Fruit fly (Drosophila melanogaster) whole organism, embryonic: Measurements from ENCODE around the gene Csk.

ENCODE experiments used
- BtbVII ChIP-seq: fragments of 200-800 bp; sonication (Bioruptor generic); optimal IDR thresholded peaks from 3 replicates; lab custom pipeline; 2017; ENCODE audit warnings: missing biosample characterization, mild to moderate bottlenecking, missing genetic modification characterization
- CG10959 ChIP-seq: fragments of 200-800 bp; sonication (Bioruptor generic); IDR thresholded peaks from 2 replicates; pipeline ENCODE4 v1.3.6; 2022; ENCODE audit warnings: missing biosample characterization, missing genetic modification characterization
- CG11504 ChIP-seq: fragments of 200-800 bp; sonication (Bioruptor generic); optimal IDR thresholded peaks from 3 replicates; lab custom pipeline; 2019; ENCODE audit warnings: missing biosample characterization, mild to moderate bottlenecking, missing genetic modification characterization, moderate library complexity
- CG12104 ChIP-seq: fragments of 200-800 bp; sonication (Bioruptor generic); optimal IDR thresholded peaks from 3 replicates; lab custom pipeline; 2016; ENCODE audit warnings: missing biosample characterization, missing genetic modification characterization
- CG13775 ChIP-seq: fragments of 200-800 bp; sonication (Bioruptor generic); optimal IDR thresholded peaks from 3 replicates; lab custom pipeline; 2017; ENCODE audit warnings: missing biosample characterization, mild to moderate bottlenecking, missing genetic modification characterization
- CG15011 ChIP-seq: fragments of 200-800 bp; sonication (Bioruptor generic); optimal IDR thresholded peaks from 3 replicates; lab custom pipeline; 2018; ENCODE audit warnings: missing biosample characterization, mild to moderate bottlenecking, missing genetic modification characterization
- CG15269 ChIP-seq: fragments of 200-800 bp; sonication (Bioruptor generic); optimal IDR thresholded peaks from 2 replicates; lab custom pipeline; 2018; ENCODE audit warnings: missing biosample characterization, mild to moderate bottlenecking, missing genetic modification characterization, moderate library complexity
- CG16815 ChIP-seq: fragments of 200-800 bp; sonication (Bioruptor generic); optimal IDR thresholded peaks from 3 replicates; lab custom pipeline; 2017; ENCODE audit warnings: missing biosample characterization, mild to moderate bottlenecking, missing genetic modification characterization
- CG17385 ChIP-seq: fragments of 200-800 bp; sonication (Bioruptor generic); optimal IDR thresholded peaks from 3 replicates; lab custom pipeline; 2018; ENCODE audit warnings: missing biosample characterization, mild to moderate bottlenecking, missing genetic modification characterization
- CG17568 ChIP-seq: fragments of 200-800 bp; sonication (Bioruptor generic); optimal IDR thresholded peaks from 2 replicates; lab custom pipeline; 2018; ENCODE audit warnings: missing biosample characterization, mild to moderate bottlenecking, missing genetic modification characterization, moderate library complexity
- CG30403 ChIP-seq: fragments of 200-800 bp; sonication (Bioruptor generic); optimal IDR thresholded peaks from 3 replicates; lab custom pipeline; 2016; ENCODE audit warnings: missing biosample characterization, missing genetic modification characterization
- CG31224 ChIP-seq: fragments of 200-800 bp; sonication (Bioruptor generic); IDR thresholded peaks from 2 replicates; pipeline ENCODE4 v1.3.6; 2022; ENCODE audit warnings: missing biosample characterization, missing genetic modification characterization
- CG31441 ChIP-seq: fragments of 200-800 bp; sonication (Bioruptor generic); IDR thresholded peaks from 2 replicates; pipeline ENCODE4 v1.3.6; 2022; ENCODE audit warnings: missing biosample characterization, missing genetic modification characterization
- CG32767 ChIP-seq: fragments of 200-800 bp; sonication (Bioruptor generic); IDR thresholded peaks from 2 replicates; pipeline ENCODE4 v1.3.6; 2022; ENCODE audit warnings: missing biosample characterization, missing genetic modification characterization
- CG4820 ChIP-seq: fragments of 200-800 bp; sonication (Bioruptor generic); optimal IDR thresholded peaks from 3 replicates; lab custom pipeline; 2016; ENCODE audit warnings: missing biosample characterization, missing genetic modification characterization
- CG6765 ChIP-seq: fragments of 200-800 bp; sonication (Bioruptor generic); optimal IDR thresholded peaks from 3 replicates; lab custom pipeline; 2017; ENCODE audit warnings: missing biosample characterization, mild to moderate bottlenecking, missing genetic modification characterization
- CG6813 ChIP-seq: fragments of 200-800 bp; sonication (Bioruptor generic); optimal IDR thresholded peaks from 2 replicates; lab custom pipeline; 2017; ENCODE audit warnings: missing biosample characterization, missing genetic modification characterization, mild to moderate bottlenecking, moderate library complexity, missing genetic modification reagents
- CG7556 ChIP-seq: fragments of 200-800 bp; sonication (Bioruptor generic); optimal IDR thresholded peaks from 2 replicates; lab custom pipeline; 2017; ENCODE audit warnings: missing biosample characterization, mild to moderate bottlenecking, missing genetic modification characterization
- CG7745 ChIP-seq: fragments of 200-800 bp; sonication (Bioruptor generic); optimal IDR thresholded peaks from 2 replicates; lab custom pipeline; 2018; ENCODE audit warnings: missing biosample characterization, mild to moderate bottlenecking, missing genetic modification characterization, moderate library complexity
- CG8290 ChIP-seq, 3 experiments: fragments of 200-800 bp; sonication (Bioruptor generic); optimal IDR thresholded peaks; 2 replicates each; lab custom pipeline; 2016 to 2019; ENCODE audit warnings: missing biosample characterization in 3 of 3, missing genetic modification characterization in 3 of 3, mild to moderate bottlenecking in 2 of 3, moderate library complexity in 1 of 3
- CG9215 ChIP-seq: fragments of 200-800 bp; sonication (Bioruptor generic); IDR thresholded peaks from 2 replicates; pipeline ENCODE4 v1.3.6; 2022; ENCODE audit warnings: missing biosample characterization, missing genetic modification characterization
- Ets97D ChIP-seq: fragments of 200-800 bp; sonication (Bioruptor generic); optimal IDR thresholded peaks from 3 replicates; lab custom pipeline; 2016; ENCODE audit warnings: missing biosample characterization, missing genetic modification characterization
- HLH3B ChIP-seq: fragments of 200-800 bp; sonication (Bioruptor generic); IDR thresholded peaks from 2 replicates; pipeline ENCODE4 v1.3.6; 2022; ENCODE audit warnings: missing biosample characterization, missing genetic modification characterization
- HLH4C ChIP-seq: fragments of 200-800 bp; sonication (Bioruptor generic); IDR thresholded peaks from 3 replicates; pipeline ENCODE4 v1.3.6; 2022; ENCODE audit warnings: missing biosample characterization, missing genetic modification characterization; ENCODE audit not compliant: partially characterized antibody
- Hr3 ChIP-seq: fragments of 200-800 bp; sonication (Bioruptor generic); optimal IDR thresholded peaks from 3 replicates; lab custom pipeline; 2016; ENCODE audit warnings: missing biosample characterization, missing genetic modification characterization
- Lpt ChIP-seq: fragments of >200 bp; optimal IDR thresholded peaks from 2 replicates; lab custom pipeline; 2018; ENCODE audit warnings: missing biosample characterization, missing genetic modification characterization
- MBD-R2 ChIP-seq: fragments of 200-800 bp; sonication (Bioruptor generic); IDR thresholded peaks from 2 replicates; pipeline ENCODE4 v1.3.6; 2022; ENCODE audit warnings: missing biosample characterization, missing genetic modification characterization
- Meics ChIP-seq: fragments of 200-800 bp; sonication (Bioruptor generic); optimal IDR thresholded peaks from 2 replicates; lab custom pipeline; 2017; ENCODE audit warnings: missing biosample characterization, mild to moderate bottlenecking, missing genetic modification characterization
- PHDP ChIP-seq: fragments of 200-800 bp; sonication (Bioruptor generic); optimal IDR thresholded peaks from 3 replicates; lab custom pipeline; 2018; ENCODE audit warnings: missing biosample characterization, mild to moderate bottlenecking, missing genetic modification characterization, moderate library complexity
- Tbp ChIP-seq: fragments of >200 bp; optimal IDR thresholded peaks from 2 replicates; lab custom pipeline; 2018; ENCODE audit warnings: missing biosample characterization, missing genetic modification characterization
- Vsx1 ChIP-seq: fragments of 200-800 bp; sonication (Bioruptor generic); optimal IDR thresholded peaks from 2 replicates; lab custom pipeline; 2017; ENCODE audit warnings: missing biosample characterization, mild to moderate bottlenecking, missing genetic modification characterization, missing genetic modification reagents
- abd-A ChIP-seq: fragments of 200-800 bp; sonication (Bioruptor generic); optimal IDR thresholded peaks from 3 replicates; lab custom pipeline; 2019; ENCODE audit warnings: missing biosample characterization, mild to moderate bottlenecking, missing genetic modification characterization, moderate library complexity
- amos ChIP-seq: fragments of 200-800 bp; sonication (Bioruptor generic); IDR thresholded peaks from 2 replicates; pipeline ENCODE4 v1.3.6; 2022; ENCODE audit warnings: missing biosample characterization, missing genetic modification characterization; ENCODE audit not compliant: partially characterized antibody
- ap ChIP-seq: fragments of 200-800 bp; sonication (Bioruptor generic); IDR thresholded peaks from 2 replicates; pipeline ENCODE4 v1.3.6; 2022; ENCODE audit warnings: missing biosample characterization, missing genetic modification characterization
- ase ChIP-seq: fragments of 200-800 bp; sonication (Bioruptor generic); IDR thresholded peaks from 3 replicates; pipeline ENCODE4 v1.3.6; 2022; ENCODE audit warnings: missing biosample characterization, missing genetic modification characterization
- ato ChIP-seq: fragments of 200-800 bp; sonication (Bioruptor generic); IDR thresholded peaks from 2 replicates; pipeline ENCODE4 v1.3.6; 2022; ENCODE audit warnings: missing biosample characterization, missing genetic modification characterization; ENCODE audit not compliant: partially characterized antibody
- chm ChIP-seq: fragments of 200-800 bp; sonication (Bioruptor generic); IDR thresholded peaks from 2 replicates; pipeline ENCODE4 v1.3.6; 2022; ENCODE audit warnings: missing biosample characterization, missing genetic modification characterization
- ci ChIP-seq: fragments of 200-800 bp; sonication (Bioruptor generic); IDR thresholded peaks from 3 replicates; pipeline ENCODE4 v1.3.6; 2022; ENCODE audit warnings: missing biosample characterization, missing genetic modification characterization
- en ChIP-seq: fragments of 200-800 bp; sonication (Bioruptor generic); optimal IDR thresholded peaks from 2 replicates; lab custom pipeline; 2016; ENCODE audit warnings: missing biosample characterization, missing genetic modification characterization
- gfzf ChIP-seq: fragments of 200-800 bp; sonication (Bioruptor generic); optimal IDR thresholded peaks from 2 replicates; lab custom pipeline; 2016; ENCODE audit warnings: missing biosample characterization, mild to moderate bottlenecking, missing genetic modification characterization, moderate library complexity
- her ChIP-seq: fragments of 200-800 bp; sonication (Bioruptor generic); optimal IDR thresholded peaks from 2 replicates; lab custom pipeline; 2016; ENCODE audit warnings: missing biosample characterization, missing genetic modification characterization
- ind ChIP-seq: fragments of 200-800 bp; sonication (Bioruptor generic); optimal IDR thresholded peaks from 3 replicates; lab custom pipeline; 2016; ENCODE audit warnings: missing biosample characterization, missing genetic modification characterization
- kni ChIP-seq: fragments of 200-800 bp; sonication (Bioruptor generic); optimal IDR thresholded peaks from 3 replicates; lab custom pipeline; 2017; ENCODE audit warnings: mild to moderate bottlenecking, missing biosample characterization, missing genetic modification reagents, missing genetic modification characterization
- mirr ChIP-seq: fragments of 200-800 bp; sonication (Bioruptor generic); optimal IDR thresholded peaks from 3 replicates; lab custom pipeline; 2018; ENCODE audit warnings: missing biosample characterization, mild to moderate bottlenecking, missing genetic modification characterization
- phol ChIP-seq: fragments of 200-800 bp; sonication (Bioruptor generic); optimal IDR thresholded peaks from 3 replicates; lab custom pipeline; 2018; ENCODE audit warnings: missing biosample characterization, mild to moderate bottlenecking, missing genetic modification characterization, moderate library complexity
- scrt ChIP-seq: fragments of 200-800 bp; sonication (Bioruptor generic); optimal IDR thresholded peaks from 2 replicates; lab custom pipeline; 2018; ENCODE audit warnings: missing biosample characterization, mild to moderate bottlenecking, missing genetic modification characterization, moderate library complexity
- sob ChIP-seq: fragments of 200-800 bp; sonication (Bioruptor generic); IDR thresholded peaks from 2 replicates; pipeline ENCODE4 v1.3.6; 2022; ENCODE audit warnings: missing biosample characterization, missing genetic modification characterization
- ssp ChIP-seq: fragments of 200-800 bp; sonication (Bioruptor generic); IDR thresholded peaks from 2 replicates; pipeline ENCODE4 v1.3.6; 2022; ENCODE audit warnings: missing biosample characterization, missing genetic modification characterization
- tup ChIP-seq: fragments of 200-800 bp; sonication (Bioruptor generic); optimal IDR thresholded peaks from 2 replicates; lab custom pipeline; 2016; ENCODE audit warnings: missing biosample characterization, mild to moderate bottlenecking, missing genetic modification characterization, moderate library complexity
- wor ChIP-seq: fragments of 200-800 bp; sonication (Bioruptor generic); IDR thresholded peaks from 2 replicates; pipeline ENCODE4 v1.3.6; 2022; ENCODE audit warnings: missing biosample characterization, missing genetic modification characterization

Csk gene

dm6 chr3R:11656614-11657216, 6.2 kb upstream of the Csk start (continued):
- TF ChIP-seq sob (peak; percentile 97), CG15269 (tag; lab: Kevin White, UChicago) (peak; percentile 98), CG32767 (GFP tag; lab: Robert Waterston, UW) (peak; percentile 94), mirr (GFP tag; lab: Kevin White, UChicago) (peak; percentile 65), wor (peak; percentile 93), Vsx1 (GFP tag; lab: Kevin White, UChicago) (peak; percentile 90), CG11504 (tag; lab: Kevin White, UChicago) (peak; percentile 95), CG30403 (peak; percentile 97), chm (peak; percentile 98), phol (tag; lab: Kevin White, UChicago) (peak; percentile 94), ssp (GFP tag; lab: Robert Waterston, UW) (peak; percentile 88), HLH4C (no peak), CG31224 (GFP tag; lab: Robert Waterston, UW) (peak; percentile 94), CG13775 (GFP tag; lab: Kevin White, UChicago) (peak; percentile 94), CG6765 (GFP tag; lab: Kevin White, UChicago) (peak; percentile 92), HLH3B (GFP tag; lab: Robert Waterston, UW) (peak; percentile 96), CG4820 (peak; percentile 83), ci (peak; percentile 98), en (GFP tag; lab: Kevin White, UChicago) (peak; percentile 88), CG17385 (GFP tag; lab: Kevin White, UChicago) (peak; percentile 94), Ets97D (GFP tag; lab: Kevin White, UChicago) (peak; percentile 88), Tbp (GFP tag; lab: Kevin White, UChicago) (no peak), CG16815 (GFP tag; lab: Kevin White, UChicago) (peak; percentile 89), Lpt (GFP tag; lab: Kevin White, UChicago) (no peak), CG31441 (GFP tag; lab: Robert Waterston, UW) (peak; percentile 93), abd-A (peak; percentile 29), CG17568 (GFP tag; lab: Kevin White, UChicago) (peak; percentile 96), CG9215 (GFP tag; lab: Robert Waterston, UW) (peak; percentile 93), CG8290 (GFP tag; optimal IDR thresholded peaks at IDR 0.05; lab: Kevin White, UChicago) (peak; percentile 80), CG8290 (tag; optimal IDR thresholded peaks at IDR 0.05; lab: Kevin White, UChicago) (peak in 1 of 2 experiments; percentile 96), gfzf (GFP tag; lab: Kevin White, UChicago) (no peak), CG7556 (GFP tag; lab: Kevin White, UChicago) (peak; percentile 95), CG12104 (GFP tag; lab: Kevin White, UChicago) (peak; percentile 92), ase (peak; percentile 95), her (GFP tag; lab: Kevin White, UChicago) (peak; percentile 91), ato (GFP tag; lab: Robert Waterston, UW) (no peak), CG15011 (GFP tag; lab: Kevin White, UChicago) (peak; percentile 90), MBD-R2 (GFP tag; lab: Robert Waterston, UW) (peak; percentile 94), Meics (GFP tag; lab: Kevin White, UChicago) (peak; percentile 96), PHDP (tag; lab: Kevin White, UChicago) (peak; percentile 97), CG6813 (peak; percentile 95), BtbVII (peak; percentile 95), ap (peak; percentile 93), kni (no peak), Hr3 (GFP tag; lab: Kevin White, UChicago) (peak; percentile 92), tup (GFP tag; lab: Kevin White, UChicago) (peak; percentile 92), CG10959 (GFP tag; lab: Robert Waterston, UW) (peak; percentile 90), amos (GFP tag; lab: Robert Waterston, UW) (no peak), ind (peak; percentile 96), CG7745 (tag; lab: Kevin White, UChicago) (peak; percentile 68), scrt (GFP tag; lab: Kevin White, UChicago) (peak; percentile 93)
